Worm (Caenorhabditis elegans) whole organism, L4 larva: ENCODE results near the gene C24D10.4.
A peak's percentile ranks its signal among the peaks of the same experiment; 100 is the strongest.

Source experiments
- D1046.2 ChIP-seq: fragments of 200-800 bp; sonication (Bioruptor generic); IDR thresholded peaks from 2 replicates; pipeline ENCODE4 v1.3.6; 2022; ENCODE audit warnings: missing genetic modification characterization, missing compliant biosample characterization
- F37D6.2 ChIP-seq: sonication (generic microtip); optimal IDR thresholded peaks from 2 replicates; lab custom pipeline; 2016; ENCODE audit warnings: mild to moderate bottlenecking, missing genetic modification characterization, missing compliant biosample characterization
- F49E8.2 ChIP-seq: sonication (generic microtip); optimal IDR thresholded peaks from 2 replicates; lab custom pipeline; 2016; ENCODE audit warnings: missing compliant biosample characterization, mild to moderate bottlenecking, missing genetic modification characterization, borderline replicate concordance
- Y48G9A.11 ChIP-seq: fragments of 200-800 bp; sonication (Bioruptor generic); IDR thresholded peaks from 2 replicates; pipeline ENCODE4 v1.3.6; 2022; ENCODE audit warnings: missing genetic modification reagents, missing genetic modification characterization, missing compliant biosample characterization
- Y5F2A.4 ChIP-seq: fragments of 200-800 bp; sonication (Bioruptor generic); optimal IDR thresholded peaks from 2 replicates; lab custom pipeline; 2018; ENCODE audit warnings: mild to moderate bottlenecking, missing genetic modification characterization, missing compliant biosample characterization
- Y75B8A.6 ChIP-seq: fragments of 200-800 bp; sonication (Bioruptor generic); IDR thresholded peaks from 2 replicates; pipeline ENCODE4 v1.3.6; 2022; ENCODE audit warnings: missing genetic modification reagents, missing genetic modification characterization, missing compliant biosample characterization
- aha-1 ChIP-seq: fragments of 150-350 bp; peaks from one replicate; lab custom pipeline; 2014; ENCODE audit warnings: missing biosample characterization, missing genetic modification characterization
- aly-2 ChIP-seq: sonication (generic microtip); optimal IDR thresholded peaks from 2 replicates; lab custom pipeline; 2018; ENCODE audit warnings: missing biosample characterization, missing genetic modification characterization
- arid-1 ChIP-seq: fragments of 200-800 bp; sonication (Bioruptor generic); conservative IDR thresholded peaks from 2 replicates; pipeline ENCODE4 v1.3.6; 2022; ENCODE audit warnings: missing genetic modification reagents, missing genetic modification characterization, missing compliant biosample characterization
- attf-4 ChIP-seq: sonication (generic microtip); optimal IDR thresholded peaks from 3 replicates; lab custom pipeline; 2017; ENCODE audit warnings: missing biosample characterization, missing genetic modification characterization
- ceh-62 ChIP-seq: sonication (generic microtip); optimal IDR thresholded peaks from 2 replicates; lab custom pipeline; 2017; ENCODE audit warnings: missing biosample characterization, missing genetic modification characterization
- cey-2 ChIP-seq: sonication (generic microtip); optimal IDR thresholded peaks from 3 replicates; lab custom pipeline; 2017; ENCODE audit warnings: missing genetic modification characterization, mild to moderate bottlenecking, missing compliant biosample characterization, antibody characterized with exemption, borderline replicate concordance; ENCODE audit not compliant: insufficient read depth
- ctbp-1 ChIP-seq: fragments of 200-800 bp; sonication (Bioruptor generic); IDR thresholded peaks from 2 replicates; pipeline ENCODE4 v1.3.6; 2022; ENCODE audit warnings: missing genetic modification reagents, missing genetic modification characterization, missing compliant biosample characterization
- daf-16 ChIP-seq, 3 experiments: sonication (generic microtip); optimal IDR thresholded peaks; 2 replicates each; lab custom pipeline; 2016 to 2017; ENCODE audit warnings: missing genetic modification characterization in 3 of 3, missing genetic modification reagents in 3 of 3, mild to moderate bottlenecking in 2 of 3, missing compliant biosample characterization in 2 of 3, missing biosample characterization in 1 of 3, moderate library complexity in 1 of 3
- daf-19 ChIP-seq: fragments of 200-800 bp; sonication (Bioruptor generic); conservative IDR thresholded peaks from 2 replicates; pipeline ENCODE4 v1.3.6; 2022; ENCODE audit warnings: missing genetic modification characterization, missing compliant biosample characterization
- duxl-1 ChIP-seq: sonication (generic microtip); optimal IDR thresholded peaks from 2 replicates; lab custom pipeline; 2016; ENCODE audit warnings: mild to moderate bottlenecking, missing genetic modification characterization, moderate library complexity, missing compliant biosample characterization; ENCODE audit not compliant: poor library complexity
- dve-1 ChIP-seq: sonication (generic microtip); optimal IDR thresholded peaks from 2 replicates; lab custom pipeline; 2017; ENCODE audit warnings: antibody characterized with exemption, mild to moderate bottlenecking, missing genetic modification characterization, missing compliant biosample characterization; ENCODE audit not compliant: insufficient read depth
- egl-27 ChIP-seq: sonication (generic microtip); optimal IDR thresholded peaks from 3 replicates; lab custom pipeline; 2017; ENCODE audit warnings: missing biosample characterization, missing genetic modification reagents, missing genetic modification characterization
- gei-8 ChIP-seq: fragments of 200-800 bp; sonication (Bioruptor generic); optimal IDR thresholded peaks from 2 replicates; lab custom pipeline; 2018; ENCODE audit warnings: mild to moderate bottlenecking, missing genetic modification characterization, missing compliant biosample characterization
- hif-1 ChIP-seq, 2 experiments: sonication (generic microtip); optimal IDR thresholded peaks; 2 replicates each; lab custom pipeline; 2016 to 2017; ENCODE audit warnings: missing compliant biosample characterization in 2 of 2, missing genetic modification characterization in 2 of 2, missing genetic modification reagents in 2 of 2, missing genotype in 2 of 2, mild to moderate bottlenecking in 1 of 2
- hlh-11 ChIP-seq: fragments of 200-800 bp; sonication (Bioruptor generic); optimal IDR thresholded peaks from 2 replicates; lab custom pipeline; 2018; ENCODE audit warnings: mild to moderate bottlenecking, missing genetic modification characterization, missing compliant biosample characterization
- hlh-30 ChIP-seq: sonication (generic microtip); optimal IDR thresholded peaks from 2 replicates; lab custom pipeline; 2017; ENCODE audit warnings: antibody characterized with exemption, mild to moderate bottlenecking, missing genetic modification characterization, missing compliant biosample characterization; ENCODE audit not compliant: insufficient read depth
- hmg-1.1 ChIP-seq: fragments of 200-800 bp; sonication (Bioruptor generic); IDR thresholded peaks from 2 replicates; pipeline ENCODE4 v1.3.6; 2022; ENCODE audit warnings: missing genetic modification reagents, missing genetic modification characterization, missing compliant biosample characterization
- jun-1 ChIP-seq: fragments of 150-350 bp; optimal IDR thresholded peaks from 2 replicates; lab custom pipeline; 2014; ENCODE audit warnings: missing biosample characterization, missing genetic modification reagents, missing genetic modification characterization
- lin-13 ChIP-seq: fragments of 150-350 bp; optimal IDR thresholded peaks from 2 replicates; lab custom pipeline; 2014; ENCODE audit warnings: missing biosample characterization, missing genetic modification reagents, missing genetic modification characterization
- lin-38 ChIP-seq: fragments of 200-800 bp; sonication (Bioruptor generic); IDR thresholded peaks from 2 replicates; pipeline ENCODE4 v1.3.6; 2022; ENCODE audit warnings: missing genetic modification reagents, missing genetic modification characterization, missing compliant biosample characterization
- lin-39 ChIP-seq: fragments of 150-350 bp; optimal IDR thresholded peaks from 2 replicates; lab custom pipeline; 2014; ENCODE audit warnings: missing biosample characterization, missing genetic modification reagents, missing genetic modification characterization
- lir-3 ChIP-seq: sonication (generic microtip); optimal IDR thresholded peaks from 2 replicates; lab custom pipeline; 2016; ENCODE audit warnings: mild to moderate bottlenecking, missing genetic modification characterization, missing compliant biosample characterization
- madf-5 ChIP-seq, 2 experiments: fragments of 200-800 bp; sonication (Bioruptor generic); IDR thresholded peaks; 2 replicates each; pipeline ENCODE4 v1.3.6; 2022; ENCODE audit warnings: missing compliant biosample characterization in 2 of 2, missing genetic modification characterization in 2 of 2
- mdl-1 ChIP-seq, 2 experiments: fragments of 150-350 bp in 1 of 2; sonication (generic microtip) in 1 of 2; optimal IDR thresholded peaks; 2 replicates each; lab custom pipeline; 2014 to 2017; ENCODE audit warnings: missing biosample characterization in 2 of 2, missing genetic modification characterization in 2 of 2
- mxl-2 ChIP-seq: fragments of 200-800 bp; sonication (Bioruptor generic); conservative IDR thresholded peaks from 2 replicates; pipeline ENCODE4 v1.3.6; 2022; ENCODE audit warnings: missing genetic modification reagents, missing genetic modification characterization, missing compliant biosample characterization
- mxl-3 ChIP-seq: fragments of 200-800 bp; sonication (Bioruptor generic); optimal IDR thresholded peaks from 2 replicates; lab custom pipeline; 2018; ENCODE audit warnings: mild to moderate bottlenecking, missing genetic modification characterization, missing compliant biosample characterization
- nhr-10 ChIP-seq: fragments of 150-350 bp; optimal IDR thresholded peaks from 2 replicates; lab custom pipeline; 2014; ENCODE audit warnings: missing biosample characterization, missing genetic modification characterization
- nhr-102 ChIP-seq: sonication (generic microtip); optimal IDR thresholded peaks from 2 replicates; lab custom pipeline; 2016; ENCODE audit warnings: mild to moderate bottlenecking, missing genetic modification characterization, moderate library complexity, missing compliant biosample characterization
- nhr-237 ChIP-seq: sonication (generic microtip); optimal IDR thresholded peaks from 2 replicates; lab custom pipeline; 2017; ENCODE audit warnings: missing biosample characterization, missing genetic modification characterization
- nhr-28 ChIP-seq: fragments of 150-350 bp; optimal IDR thresholded peaks from 2 replicates; lab custom pipeline; 2014; ENCODE audit warnings: missing biosample characterization, missing genetic modification characterization
- nhr-6 ChIP-seq: fragments of 150-350 bp; optimal IDR thresholded peaks from 2 replicates; lab custom pipeline; 2014; ENCODE audit warnings: missing biosample characterization, missing genetic modification characterization
- pha-4 ChIP-seq, 2 experiments: fragments of 150-350 bp in 1 of 2; fragments of 200-800 bp in 1 of 2; sonication (Bioruptor generic) in 1 of 2; IDR thresholded peaks in 1 of 2; optimal IDR thresholded peaks in 1 of 2; 2 replicates each; pipeline versions ENCODE4 v1.3.6 to Lab custom; 2014 to 2022; ENCODE audit warnings: missing genetic modification characterization in 2 of 2, missing genetic modification reagents in 2 of 2, missing biosample characterization in 1 of 2, missing compliant biosample characterization in 1 of 2
- rbr-2 ChIP-seq: sonication (generic microtip); optimal IDR thresholded peaks from 2 replicates; lab custom pipeline; 2016; ENCODE audit warnings: missing genotype, missing genetic modification characterization, missing compliant biosample characterization
- saeg-2 ChIP-seq: fragments of 200-800 bp; sonication (Bioruptor generic); IDR thresholded peaks from 2 replicates; pipeline ENCODE4 v1.3.6; 2022; ENCODE audit warnings: missing genetic modification reagents, missing genetic modification characterization, missing compliant biosample characterization
- sdz-12 ChIP-seq: fragments of 200-800 bp; sonication (Bioruptor generic); optimal IDR thresholded peaks from 2 replicates; lab custom pipeline; 2018; ENCODE audit warnings: mild to moderate bottlenecking, missing genetic modification characterization, missing compliant biosample characterization
- skn-1 ChIP-seq: fragments of 150-350 bp; optimal IDR thresholded peaks from 2 replicates; lab custom pipeline; 2014; ENCODE audit warnings: missing biosample characterization, missing genetic modification characterization
- snpc-1.2 ChIP-seq: fragments of 200-800 bp; sonication (Bioruptor generic); IDR thresholded peaks from 2 replicates; pipeline ENCODE4 v1.3.6; 2022; ENCODE audit warnings: missing genetic modification reagents, missing genetic modification characterization, missing compliant biosample characterization
- spr-3 ChIP-seq: fragments of 200-800 bp; sonication (Bioruptor generic); optimal IDR thresholded peaks from 2 replicates; lab custom pipeline; 2018; ENCODE audit warnings: mild to moderate bottlenecking, missing genetic modification characterization, missing compliant biosample characterization
- tag-97 ChIP-seq: fragments of 200-800 bp; sonication (Bioruptor generic); IDR thresholded peaks from 2 replicates; pipeline ENCODE4 v1.3.6; 2022; ENCODE audit warnings: missing genetic modification characterization, missing compliant biosample characterization
- unc-130 ChIP-seq: sonication (generic microtip); optimal IDR thresholded peaks from 2 replicates; lab custom pipeline; 2016; ENCODE audit warnings: missing genetic modification reagents, missing genetic modification characterization, missing compliant biosample characterization
- vab-7 ChIP-seq: fragments of 200-800 bp; sonication (Bioruptor generic); IDR thresholded peaks from 2 replicates; pipeline ENCODE4 v1.3.6; 2022; ENCODE audit warnings: missing genetic modification reagents, missing genetic modification characterization, missing compliant biosample characterization
- zfp-3 ChIP-seq: fragments of 200-800 bp; sonication (Bioruptor generic); conservative IDR thresholded peaks from 2 replicates; pipeline ENCODE4 v1.3.6; 2022; ENCODE audit warnings: missing genetic modification reagents, missing genetic modification characterization, missing compliant biosample characterization
- zip-11 ChIP-seq: fragments of 200-800 bp; sonication (Bioruptor generic); IDR thresholded peaks from 2 replicates; pipeline ENCODE4 v1.3.6; 2022; ENCODE audit warnings: missing genetic modification characterization, missing compliant biosample characterization

C24D10.4 gene

ce11 chrIV:5183755-5184166 is 23.4 kb downstream of the C24D10.4 start, which contains the start of gene W03F8.4 (continued):
- TF ChIP-seq nhr-28 (tag; lab: Kevin White, UChicago) (peak; percentile 80), rbr-2 (tag; lab: Kevin White, UChicago) (peak; percentile 92), lir-3 (no peak), hif-1 (tag; optimal IDR thresholded peaks at IDR 0.05; lab: Kevin White, UChicago) (peak; percentile 29 to 72), saeg-2 (GFP tag; lab: Robert Waterston, UW) (peak; percentile 73; the same call in 1 of the 2 replicates), aha-1 (tag; lab: Kevin White, UChicago) (peak; percentile 97), F37D6.2 (tag; lab: Kevin White, UChicago) (peak; percentile 83), zfp-3 (GFP tag; lab: Robert Waterston, UW) (no peak; the same call in 1 of the 2 replicates), jun-1 (tag; lab: Kevin White, UChicago) (peak; percentile 44), gei-8 (GFP tag; lab: Kevin White, UChicago) (no peak), spr-3 (GFP tag; lab: Kevin White, UChicago) (peak; percentile 65), cey-2 (no peak), ceh-62 (no peak), F49E8.2 (tag; lab: Kevin White, UChicago) (peak; percentile 81), hlh-30 (tag; lab: Kevin White, UChicago) (peak; percentile 85), snpc-1.2 (peak; percentile 97), unc-130 (GFP tag; lab: Kevin White, UChicago) (peak; percentile 51), zip-11 (GFP tag; lab: Robert Waterston, UW) (no peak), hlh-11 (peak; percentile 92), vab-7 (0 out of 2 replicates have a peak, but pooled peaks have one; percentile 11), nhr-6 (tag; lab: Kevin White, UChicago) (peak; percentile 81), daf-16 (GFP tag; optimal IDR thresholded peaks at IDR 0.05; lab: Kevin White, UChicago) (peak; percentile 43 to 98), daf-16 (tag; optimal IDR thresholded peaks at IDR 0.05; lab: Kevin White, UChicago) (peak; percentile 93), Y48G9A.11 (peak; percentile 56), arid-1 (GFP tag; lab: Robert Waterston, UW) (peak; percentile 86; the same call in 1 of the 2 replicates), skn-1 (tag; lab: Kevin White, UChicago) (no peak), nhr-102 (peak; percentile 94), duxl-1 (peak; percentile 90), madf-5 (GFP tag; IDR thresholded peaks at IDR 0.05; lab: Robert Waterston, UW) (no peak), tag-97 (GFP tag; lab: Robert Waterston, UW) (no peak), lin-38 (GFP tag; lab: Robert Waterston, UW) (peak; percentile 92), aly-2 (tag; lab: Kevin White, UChicago) (no peak), sdz-12 (GFP tag; lab: Kevin White, UChicago) (no peak), dve-1 (tag; lab: Kevin White, UChicago) (no peak), nhr-237 (tag; lab: Kevin White, UChicago) (no peak), mdl-1 (tag; optimal IDR thresholded peaks at IDR 0.05; lab: Kevin White, UChicago) (peak in 1 of 2 experiments; percentile 28), lin-13 (GFP tag; lab: Kevin White, UChicago) (peak; percentile 85), Y75B8A.6 (no peak), lin-39 (tag; lab: Kevin White, UChicago) (no peak), attf-4 (tag; lab: Kevin White, UChicago) (no peak), pha-4 (GFP tag; IDR thresholded peaks at IDR 0.05; lab: Robert Waterston, UW) (no peak), pha-4 (tag; optimal IDR thresholded peaks at IDR 0.05; lab: Kevin White, UChicago) (no peak), Y5F2A.4 (GFP tag; lab: Kevin White, UChicago) (no peak), daf-19 (GFP tag; lab: Robert Waterston, UW) (peak; percentile 65; the same call in 1 of the 2 replicates), nhr-10 (tag; lab: Kevin White, UChicago) (no peak), mxl-3 (GFP tag; lab: Kevin White, UChicago) (peak; percentile 55), ctbp-1 (GFP tag; lab: Robert Waterston, UW) (peak; percentile 83), egl-27 (tag; lab: Kevin White, UChicago) (no peak), D1046.2 (GFP tag; lab: Robert Waterston, UW) (0 out of 2 replicates have a peak, but pooled peaks have one; percentile 47), mxl-2 (GFP tag; lab: Robert Waterston, UW) (no peak), hmg-1.1 (peak; percentile 89)
